Fruit fly (Drosophila melanogaster) whole organism: ENCODE measurements around the gene CG46270.

Experiments
- CG8478 ChIP-seq: fragments of >200 bp; optimal IDR thresholded peaks from 2 replicates; lab custom pipeline; 2018; ENCODE audit warnings: inconsistent platforms
- pan ChIP-seq: fragments of >200 bp; optimal IDR thresholded peaks from 2 replicates; lab custom pipeline; 2017
- psq ChIP-seq: fragments of >200 bp; optimal IDR thresholded peaks from 2 replicates; lab custom pipeline; 2017
- usp ChIP-seq: fragments of >200 bp; optimal IDR thresholded peaks from 2 replicates; lab custom pipeline; 2017; ENCODE audit warnings: missing biosample characterization, missing genetic modification characterization, mixed read lengths

DNA sequence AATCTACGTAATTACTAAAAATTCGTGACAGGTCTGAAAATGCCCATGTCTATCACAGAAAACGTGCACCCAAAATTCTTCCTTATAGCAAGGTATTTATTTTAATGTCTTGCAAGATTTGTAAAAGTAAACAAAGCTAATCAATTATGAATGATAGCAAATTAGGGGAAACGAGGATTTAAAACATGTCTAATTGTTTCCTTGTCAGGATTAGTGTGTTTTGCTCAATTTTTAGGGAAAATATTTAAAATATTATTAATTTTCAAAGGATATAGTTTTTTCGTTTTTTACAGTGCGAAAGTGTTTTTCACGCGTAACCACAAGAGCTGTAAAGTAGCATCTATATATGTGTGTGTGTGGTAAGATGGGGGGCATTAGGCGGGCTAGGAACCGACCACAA, 49.2 kb downstream of the CG46270 start:
- no peak for TF ChIP-seq psq (lab: Kevin White, UChicago)
- TF ChIP-seq usp (GFP tag; lab: Kevin White, UChicago) = no peak
- no peak for TF ChIP-seq CG8478 (lab: Kevin White, UChicago)
- TF ChIP-seq pan = no peak
